Fruit fly (Drosophila melanogaster) whole organism, wandering third instar larva: ENCODE data around the gene RabX6.
A peak's percentile ranks its signal among the peaks of the same experiment; 100 is the strongest.

Source experiments
- Abd-B ChIP-seq: fragments of >200 bp; optimal IDR thresholded peaks from 2 replicates; lab custom pipeline; 2017; ENCODE audit warnings: missing biosample characterization, missing genetic modification characterization
- CG9705 ChIP-seq: fragments of 200-800 bp; sonication (Bioruptor generic); optimal IDR thresholded peaks from 2 replicates; lab custom pipeline; 2018; ENCODE audit warnings: missing biosample characterization, mild to moderate bottlenecking, missing genetic modification characterization
- CrebA ChIP-seq: fragments of 200-800 bp; sonication (Bioruptor generic); optimal IDR thresholded peaks from 2 replicates; lab custom pipeline; 2016; ENCODE audit warnings: missing biosample characterization, mild to moderate bottlenecking, missing genetic modification characterization, borderline replicate concordance
- Dfd ChIP-seq: fragments of >200 bp; optimal IDR thresholded peaks from 2 replicates; lab custom pipeline; 2017; ENCODE audit warnings: missing biosample characterization, missing genetic modification characterization
- Dif ChIP-seq: fragments of 200-275, 200-300 bp; sonication (Bioruptor generic); optimal IDR thresholded peaks from 2 replicates; lab custom pipeline; 2018; ENCODE audit warnings: missing biosample characterization, missing genetic modification characterization; ENCODE audit not compliant: partially characterized antibody
- GATAd ChIP-seq: sonication (Bioruptor generic); optimal IDR thresholded peaks from 2 replicates; lab custom pipeline; 2016; ENCODE audit warnings: missing biosample characterization, missing genetic modification characterization
- HLH106 ChIP-seq: fragments of 200-800 bp; optimal IDR thresholded peaks from 3 replicates; lab custom pipeline; 2019; ENCODE audit warnings: missing biosample characterization, mild to moderate bottlenecking, missing genetic modification characterization, moderate library complexity
- Hnf4 ChIP-seq: fragments of 200-800 bp; sonication (Bioruptor generic); optimal IDR thresholded peaks from 2 replicates; lab custom pipeline; 2016; ENCODE audit warnings: missing biosample characterization, mild to moderate bottlenecking, missing genetic modification characterization
- Hr78 ChIP-seq: fragments of >200 bp; optimal IDR thresholded peaks from 2 replicates; lab custom pipeline; 2017; ENCODE audit warnings: missing biosample characterization, missing genetic modification characterization
- Hr83 ChIP-seq: fragments of 200-300 bp; sonication (Bioruptor generic); optimal IDR thresholded peaks from 2 replicates; lab custom pipeline; 2016; ENCODE audit warnings: missing biosample characterization, mild to moderate bottlenecking, missing genetic modification characterization, moderate library complexity; ENCODE audit not compliant: poor library complexity, severe bottlenecking
- Myc ChIP-seq: fragments of >200 bp; optimal IDR thresholded peaks from 2 replicates; lab custom pipeline; 2017
- N ChIP-seq: fragments of >200 bp; optimal IDR thresholded peaks from 2 replicates; lab custom pipeline; 2018; ENCODE audit warnings: missing biosample characterization, missing external identifiers, missing genetic modification characterization
- OdsH ChIP-seq: fragments of 200-800 bp; sonication (Bioruptor generic); optimal IDR thresholded peaks from 2 replicates; lab custom pipeline; 2016; ENCODE audit warnings: missing biosample characterization, mild to moderate bottlenecking, missing genetic modification characterization
- Rel ChIP-seq, 2 experiments: fragments of 200-800 bp; sonication (Bioruptor generic) in 1 of 2; optimal IDR thresholded peaks; 2 replicates in 1 of 2; 3 replicates in 1 of 2; lab custom pipeline; 2016 to 2019; ENCODE audit warnings: mild to moderate bottlenecking in 2 of 2, missing biosample characterization in 2 of 2, missing genetic modification characterization in 2 of 2, moderate library complexity in 1 of 2
- Sp1 ChIP-seq: fragments of 200-800 bp; sonication (Bioruptor generic); optimal IDR thresholded peaks from 3 replicates; lab custom pipeline; 2019; ENCODE audit warnings: missing biosample characterization, mild to moderate bottlenecking, missing genetic modification characterization, moderate library complexity
- Vsx2 ChIP-seq: fragments of 200-300, 225-300 bp; sonication (Bioruptor generic); optimal IDR thresholded peaks from 2 replicates; lab custom pipeline; 2018; ENCODE audit warnings: missing biosample characterization, missing genetic modification characterization; ENCODE audit not compliant: partially characterized antibody
- br ChIP-seq: fragments of 200-800 bp; sonication (Bioruptor generic); optimal IDR thresholded peaks from 2 replicates; lab custom pipeline; 2016; ENCODE audit warnings: missing biosample characterization, missing genetic modification characterization
- brk ChIP-seq: fragments of 200-800 bp; sonication (Bioruptor generic); optimal IDR thresholded peaks from 2 replicates; lab custom pipeline; 2016; ENCODE audit warnings: missing biosample characterization, mild to moderate bottlenecking, missing genetic modification characterization
- dl ChIP-seq, 2 experiments: fragments of 175-275, 200-275 bp in 1 of 2; fragments of 200-275 bp in 1 of 2; sonication (Bioruptor generic); optimal IDR thresholded peaks; lab custom pipeline; 2018; ENCODE audit warnings: mild to moderate bottlenecking in 2 of 2, missing biosample characterization in 2 of 2, missing genetic modification characterization in 2 of 2, moderate library complexity in 2 of 2; ENCODE audit not compliant: partially characterized antibody in 2 of 2, insufficient read depth in 1 of 2
- dmrt93B ChIP-seq: fragments of 200-800 bp; sonication (Bioruptor generic); optimal IDR thresholded peaks from 2 replicates; lab custom pipeline; 2018; ENCODE audit warnings: missing biosample characterization, mild to moderate bottlenecking, missing genetic modification characterization
- dsf ChIP-seq: sonication (Bioruptor generic); optimal IDR thresholded peaks from 2 replicates; lab custom pipeline; 2016; ENCODE audit warnings: missing biosample characterization, missing genetic modification characterization, borderline replicate concordance
- ey ChIP-seq: fragments of 200-800 bp; sonication (Bioruptor generic); optimal IDR thresholded peaks from 2 replicates; lab custom pipeline; 2016; ENCODE audit warnings: missing biosample characterization, missing genetic modification characterization
- foxo ChIP-seq, 2 experiments: fragments of 200-800 bp; sonication (Bioruptor generic); optimal IDR thresholded peaks; 2 replicates in 1 of 2; 3 replicates in 1 of 2; lab custom pipeline; 2016 to 2017; ENCODE audit warnings: missing biosample characterization in 2 of 2, missing genetic modification characterization in 2 of 2
- fru ChIP-seq: fragments of 200-800 bp; sonication (Bioruptor generic); optimal IDR thresholded peaks from 3 replicates; lab custom pipeline; 2016; ENCODE audit warnings: missing biosample characterization, mild to moderate bottlenecking, missing genetic modification characterization
- h ChIP-seq: fragments of 200-800 bp; sonication (Bioruptor generic); optimal IDR thresholded peaks from 3 replicates; lab custom pipeline; 2016; ENCODE audit warnings: missing biosample characterization, mild to moderate bottlenecking, missing genetic modification characterization
- jim ChIP-seq: fragments of 175-275, 200-325 bp; sonication (Bioruptor generic); optimal IDR thresholded peaks from 2 replicates; lab custom pipeline; 2016; ENCODE audit warnings: missing biosample characterization, mild to moderate bottlenecking, missing genetic modification characterization
- lola ChIP-seq: fragments of >200 bp; optimal IDR thresholded peaks from 2 replicates; lab custom pipeline; 2017; ENCODE audit warnings: missing biosample characterization, missing genetic modification characterization
- pan ChIP-seq: fragments of >200 bp; optimal IDR thresholded peaks from 2 replicates; lab custom pipeline; 2017
- psq ChIP-seq: fragments of 200-800 bp; sonication (Bioruptor generic); optimal IDR thresholded peaks from 3 replicates; lab custom pipeline; 2017; ENCODE audit warnings: missing biosample characterization, mild to moderate bottlenecking, missing genetic modification characterization, moderate library complexity
- rgr ChIP-seq: fragments of 200-800 bp; sonication (Bioruptor generic); optimal IDR thresholded peaks from 3 replicates; lab custom pipeline; 2016; ENCODE audit warnings: missing biosample characterization, mild to moderate bottlenecking, missing genetic modification characterization
- sage ChIP-seq: fragments of 200-800 bp; sonication (Bioruptor generic); optimal IDR thresholded peaks from 2 replicates; lab custom pipeline; 2016; ENCODE audit warnings: missing biosample characterization, mild to moderate bottlenecking, missing genetic modification characterization
- sv ChIP-seq: fragments of 200-800 bp; sonication (Bioruptor generic); optimal IDR thresholded peaks from 3 replicates; lab custom pipeline; 2016; ENCODE audit warnings: missing biosample characterization, missing genetic modification characterization
- tai ChIP-seq: sonication (Bioruptor generic); optimal IDR thresholded peaks from 2 replicates; lab custom pipeline; 2016; ENCODE audit warnings: missing biosample characterization, missing genetic modification characterization
- usp ChIP-seq: fragments of >200 bp; optimal IDR thresholded peaks from 2 replicates; lab custom pipeline; 2017; ENCODE audit warnings: missing biosample characterization, missing genetic modification characterization
- woc ChIP-seq: sonication (Bioruptor generic); optimal IDR thresholded peaks from 2 replicates; lab custom pipeline; 2016; ENCODE audit warnings: missing biosample characterization, mild to moderate bottlenecking, missing genetic modification characterization

The RabX6 gene

DNA sequence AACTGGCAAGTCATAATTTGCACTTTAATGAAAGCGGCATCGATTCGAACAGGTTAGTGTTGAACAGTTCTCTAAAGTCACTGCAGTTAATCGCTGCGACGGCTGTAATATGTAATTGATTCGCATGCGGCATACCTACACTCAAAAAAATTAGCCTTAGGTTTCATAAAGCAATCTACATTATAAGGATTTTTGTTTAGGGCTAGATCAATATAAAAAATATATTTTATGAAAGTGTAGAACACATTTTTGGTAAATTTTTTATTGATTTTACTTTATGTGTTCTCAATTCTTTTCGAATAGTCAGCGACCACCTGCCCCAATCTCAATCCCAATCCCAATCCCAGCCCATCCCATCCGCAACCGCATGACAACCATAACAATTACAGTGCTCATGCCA, 32.0 kb upstream of the RabX6 start:
- no peak for TF ChIP-seq tai
- no peak for TF ChIP-seq Dif (GFP tag; lab: Kevin White, UChicago)
- no peak for TF ChIP-seq brk (GFP tag; lab: Kevin White, UChicago)
- no peak for TF ChIP-seq br (GFP tag; lab: Kevin White, UChicago)
- no peak for TF ChIP-seq sv (GFP tag; lab: Kevin White, UChicago)
- TF ChIP-seq dl (GFP tag; optimal IDR thresholded peaks at IDR 0.05; lab: Kevin White, UChicago; ENCODE audit: insufficient read depth in 1 of 2, partially characterized antibody in 2 of 2) = no peak
- no peak for TF ChIP-seq rgr
- TF ChIP-seq Vsx2 (GFP tag; lab: Kevin White, UChicago) = no peak
- TF ChIP-seq woc (GFP tag; lab: Kevin White, UChicago) = no peak
- no peak for TF ChIP-seq psq (GFP tag; lab: Kevin White, UChicago)
- TF ChIP-seq OdsH (GFP tag; lab: Kevin White, UChicago) = no peak
- TF ChIP-seq fru = no peak
- TF ChIP-seq dmrt93B (GFP tag; lab: Kevin White, UChicago) = no peak
- no peak for TF ChIP-seq pan (lab: Kevin White, UChicago)
- no peak for TF ChIP-seq N
- no peak for TF ChIP-seq Abd-B (GFP tag; lab: Kevin White, UChicago)
- no peak for TF ChIP-seq Hr83

DNA sequence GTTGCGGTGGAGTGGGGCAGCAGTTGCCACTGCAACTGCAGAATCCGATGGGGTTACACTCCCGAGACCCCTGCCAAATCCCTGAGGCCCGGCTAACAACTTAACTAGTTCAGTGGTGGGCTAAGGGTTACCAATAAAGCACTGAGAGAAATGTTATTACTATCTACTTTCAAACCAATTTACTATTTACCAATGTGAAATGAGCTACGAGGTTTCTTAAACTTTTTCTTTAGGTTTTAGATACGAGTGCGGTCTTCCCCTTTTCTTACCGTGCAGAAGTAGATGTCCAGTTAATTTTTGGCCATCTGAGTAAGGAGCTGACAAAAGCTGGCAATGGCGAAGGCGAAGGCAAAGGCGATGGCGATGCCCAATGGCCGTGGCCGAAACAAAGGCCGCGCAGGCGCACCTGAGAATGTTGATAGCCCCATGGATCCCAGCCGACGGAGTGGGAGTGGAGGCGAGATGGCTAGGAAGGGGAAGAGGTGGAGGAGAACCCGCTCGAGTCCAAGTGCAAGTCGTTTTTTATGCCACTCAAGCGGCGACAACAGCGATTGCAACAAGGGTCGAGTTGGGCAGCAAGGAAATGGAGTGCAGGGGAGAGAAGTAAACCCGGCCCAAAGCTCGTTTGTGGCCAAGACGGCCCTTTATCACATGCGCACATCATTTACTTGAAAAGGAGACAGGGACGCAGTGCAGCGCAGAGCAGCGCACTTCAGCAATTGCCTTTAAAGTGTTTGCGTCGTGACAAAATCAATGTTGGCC, 29.8 kb upstream of the RabX6 start:
- TF ChIP-seq ey (GFP tag; lab: Kevin White, UChicago) = peak; percentile 73
- no peak for TF ChIP-seq GATAd (GFP tag; lab: Kevin White, UChicago)
- TF ChIP-seq dsf (GFP tag; lab: Kevin White, UChicago) = no peak
- peak; percentile 5 for TF ChIP-seq Dif (GFP tag; lab: Kevin White, UChicago)
- TF ChIP-seq N = no peak
- peak; percentile 79 for TF ChIP-seq h (GFP tag; lab: Kevin White, UChicago)
- peak; percentile 51 for TF ChIP-seq woc (GFP tag; lab: Kevin White, UChicago)
- TF ChIP-seq OdsH (GFP tag; lab: Kevin White, UChicago) = peak; percentile 63
- peak; percentile 54 for TF ChIP-seq psq (GFP tag; lab: Kevin White, UChicago)
- TF ChIP-seq sage (GFP tag; lab: Kevin White, UChicago) = peak; percentile 55
- TF ChIP-seq foxo (GFP tag; optimal IDR thresholded peaks at IDR 0.05; lab: Kevin White, UChicago) = peak in 1 of 2 experiments; percentile 74
- peak; percentile 71 for TF ChIP-seq rgr
- TF ChIP-seq HLH106 (tag; lab: Kevin White, UChicago) = peak; percentile 63
- peak; percentile 63 for TF ChIP-seq fru
- no peak for TF ChIP-seq Abd-B (GFP tag; lab: Kevin White, UChicago)
- peak; percentile 54 for TF ChIP-seq Hnf4 (GFP tag; lab: Kevin White, UChicago)
- no peak for TF ChIP-seq lola (GFP tag; lab: Kevin White, UChicago)
- no peak for TF ChIP-seq CrebA (GFP tag; lab: Kevin White, UChicago)
- peak; percentile 17 for TF ChIP-seq brk (GFP tag; lab: Kevin White, UChicago)
- TF ChIP-seq CG9705 = no peak
- no peak for TF ChIP-seq Myc (lab: Kevin White, UChicago)
- TF ChIP-seq Rel (GFP tag; optimal IDR thresholded peaks at IDR 0.05; lab: Kevin White, UChicago) = peak; percentile 7
- no peak for TF ChIP-seq Rel (tag; optimal IDR thresholded peaks at IDR 0.05; lab: Kevin White, UChicago)
- TF ChIP-seq Hr78 (GFP tag; lab: Kevin White, UChicago) = no peak
- no peak for TF ChIP-seq Dfd
- TF ChIP-seq Sp1 (GFP tag; lab: Kevin White, UChicago) = peak; percentile 54
- TF ChIP-seq usp (GFP tag; lab: Kevin White, UChicago) = no peak
- TF ChIP-seq jim = no peak
- TF ChIP-seq dmrt93B (GFP tag; lab: Kevin White, UChicago) = peak; percentile 37
- peak; percentile 72 for TF ChIP-seq br (GFP tag; lab: Kevin White, UChicago)
- no peak for TF ChIP-seq dl (GFP tag; optimal IDR thresholded peaks at IDR 0.05; lab: Kevin White, UChicago; ENCODE audit: insufficient read depth in 1 of 2, partially characterized antibody in 2 of 2)
- TF ChIP-seq, all 38 proteins: peak for 17
